In the genomic region with DNA sequence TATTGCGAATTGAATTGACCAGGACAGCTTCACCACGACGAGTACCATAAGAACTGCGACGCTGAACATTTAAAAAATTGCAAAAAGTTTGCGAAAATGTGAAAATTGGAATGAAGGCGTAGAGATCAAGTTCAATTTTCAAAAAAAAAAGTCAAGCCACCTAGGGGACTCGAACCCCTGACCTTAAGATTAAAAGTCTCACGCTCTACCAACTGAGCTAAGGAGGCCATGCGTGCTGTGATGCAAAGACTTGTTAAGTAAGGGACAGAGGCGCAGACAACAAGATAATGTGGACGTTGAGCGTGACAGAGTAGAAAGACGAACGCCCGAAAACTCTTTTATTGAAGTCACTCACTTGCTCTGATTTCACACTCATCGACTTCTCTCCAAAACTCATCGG, we compare ENCODE assay signal across 2 worm cellular contexts.
A peak's percentile ranks its signal among the peaks of the same experiment; 100 is the strongest.
TF ChIP-seq lines count a peak whose summit lies in the region.

No protein-coding gene starts in this region.

TF ChIP-seq in whole organism, L4 larva, 104 proteins besides CTCF, POLR2A, EP300 and RAD21 (continued from another document):
- no peak for TF ChIP-seq nhr-102 (tag; optimal IDR thresholded peaks at IDR 0.05; lab: Kevin White, UChicago)
- TF ChIP-seq nhr-25 (tag; optimal IDR thresholded peaks at IDR 0.05; lab: Kevin White, UChicago; ENCODE audit: borderline replicate concordance, insufficient read depth): no peak
- peak; percentile 49 for TF ChIP-seq nhr-6 (tag; optimal IDR thresholded peaks at IDR 0.05; lab: Kevin White, UChicago)
- TF ChIP-seq R02D3.7 (tag; optimal IDR thresholded peaks at IDR 0.05; lab: Kevin White, UChicago): peak; percentile 8
- TF ChIP-seq zip-11 (GFP tag; IDR thresholded peaks at IDR 0.05; lab: Robert Waterston, UW): 0 out of 2 replicates have a peak, but pooled peaks have one; percentile 42
- peak; percentile 51 for TF ChIP-seq T20F7.1 (GFP tag; optimal IDR thresholded peaks at IDR 0.05; lab: Kevin White, UChicago)
- TF ChIP-seq ztf-7 (tag; optimal IDR thresholded peaks at IDR 0.05; lab: Kevin White, UChicago): peak; percentile 51
- TF ChIP-seq jun-1 (tag; optimal IDR thresholded peaks at IDR 0.05; lab: Kevin White, UChicago): no peak
- no peak for TF ChIP-seq nhr-10 (tag; optimal IDR thresholded peaks at IDR 0.05; lab: Kevin White, UChicago)
- 0 out of 2 replicates have a peak, but pooled peaks have one; percentile 24 for TF ChIP-seq lin-29 (GFP tag; IDR thresholded peaks at IDR 0.05; lab: Robert Waterston, UW)
- no peak for TF ChIP-seq zag-1 (tag; optimal IDR thresholded peaks at IDR 0.05; lab: Kevin White, UChicago)
- no peak for TF ChIP-seq nhr-77 (tag; optimal IDR thresholded peaks at IDR 0.05; lab: Kevin White, UChicago)
- no peak for TF ChIP-seq lin-15B (tag; optimal IDR thresholded peaks at IDR 0.05; lab: Kevin White, UChicago)
- no peak for TF ChIP-seq pqm-1 (tag; optimal IDR thresholded peaks at IDR 0.05; lab: Kevin White, UChicago)
- TF ChIP-seq F49E8.2 (tag; optimal IDR thresholded peaks at IDR 0.05; lab: Kevin White, UChicago; ENCODE audit: borderline replicate concordance): peak; percentile 66
- TF ChIP-seq ZK546.5 (tag; optimal IDR thresholded peaks at IDR 0.05; lab: Kevin White, UChicago): no peak
- TF ChIP-seq aly-2 (tag; optimal IDR thresholded peaks at IDR 0.05; lab: Kevin White, UChicago): no peak
- 0 out of 4 replicates have a peak, but pooled peaks have one; percentile 43 to 69 for TF ChIP-seq madf-5 (GFP tag; IDR thresholded peaks at IDR 0.05; lab: Robert Waterston, UW)
- peak; percentile 92 for TF ChIP-seq tra-1 (GFP tag; IDR thresholded peaks at IDR 0.05; lab: Robert Waterston, UW)
- peak; percentile 65; the same call in 1 of the 2 replicates for TF ChIP-seq php-3 (GFP tag; IDR thresholded peaks at IDR 0.05; lab: Robert Waterston, UW)
- peak; percentile 1 for TF ChIP-seq zfp-2 (tag; optimal IDR thresholded peaks at IDR 0.05; lab: Kevin White, UChicago)
- TF ChIP-seq F37D6.2 (tag; optimal IDR thresholded peaks at IDR 0.05; lab: Kevin White, UChicago): no peak
- TF ChIP-seq lir-3 (tag; optimal IDR thresholded peaks at IDR 0.05; lab: Kevin White, UChicago): peak; percentile 49
- peak; percentile 82 for TF ChIP-seq T26A8.4 (GFP tag; IDR thresholded peaks at IDR 0.05; lab: Robert Waterston, UW)
- TF ChIP-seq snpc-4 (tag; optimal IDR thresholded peaks at IDR 0.05; lab: Kevin White, UChicago): peak; percentile 29
- no peak for TF ChIP-seq ceh-82 (tag; optimal IDR thresholded peaks at IDR 0.05; lab: Kevin White, UChicago)
- peak; percentile 48 for TF ChIP-seq Y5F2A.4 (GFP tag; optimal IDR thresholded peaks at IDR 0.05; lab: Kevin White, UChicago)
- TF ChIP-seq daf-8 (GFP tag; IDR thresholded peaks at IDR 0.05; lab: Robert Waterston, UW): no peak
- TF ChIP-seq lin-1 (GFP tag; IDR thresholded peaks at IDR 0.05; lab: Robert Waterston, UW): peak; percentile 62
- peak; percentile 51 for TF ChIP-seq unc-130 (GFP tag; optimal IDR thresholded peaks at IDR 0.05; lab: Kevin White, UChicago)
- no peak for TF ChIP-seq hlh-11 (tag; optimal IDR thresholded peaks at IDR 0.05; lab: Kevin White, UChicago)
- TF ChIP-seq mep-1 (tag; optimal IDR thresholded peaks at IDR 0.05; lab: Kevin White, UChicago): peak; percentile 74
- TF ChIP-seq lin-39 (tag; optimal IDR thresholded peaks at IDR 0.05; lab: Kevin White, UChicago): no peak
- no peak for TF ChIP-seq fkh-10 (GFP tag; optimal IDR thresholded peaks at IDR 0.05; lab: Kevin White, UChicago)
- peak; percentile 5 for TF ChIP-seq nhr-48 (tag; optimal IDR thresholded peaks at IDR 0.05; lab: Kevin White, UChicago)
- TF ChIP-seq Y48G9A.11 (GFP tag; IDR thresholded peaks at IDR 0.05; lab: Robert Waterston, UW): peak; percentile 80
- peak; percentile 88 for TF ChIP-seq F26F4.8 (GFP tag; conservative IDR thresholded peaks at IDR 0.05; lab: Robert Waterston, UW)
- TF ChIP-seq Y105C5A.15 (GFP tag; IDR thresholded peaks at IDR 0.05; lab: Robert Waterston, UW): 0 out of 2 replicates have a peak, but pooled peaks have one; percentile 65
- peak; percentile 51; the same call in 1 of the 2 replicates for TF ChIP-seq zfp-3 (GFP tag; conservative IDR thresholded peaks at IDR 0.05; lab: Robert Waterston, UW)
- no peak; the same call in none of the 2 replicates for TF ChIP-seq ceh-20 (GFP tag; IDR thresholded peaks at IDR 0.05; lab: Robert Waterston, UW)
- peak; percentile 66; the same call in 1 of the 2 replicates for TF ChIP-seq mdt-29 (GFP tag; IDR thresholded peaks at IDR 0.05; lab: Robert Waterston, UW)
- peak; percentile 96 for TF ChIP-seq lim-7 (GFP tag; IDR thresholded peaks at IDR 0.05; lab: Robert Waterston, UW)
- no peak for TF ChIP-seq spr-3 (GFP tag; optimal IDR thresholded peaks at IDR 0.05; lab: Kevin White, UChicago)
- TF ChIP-seq ceh-62 (tag; optimal IDR thresholded peaks at IDR 0.05; lab: Kevin White, UChicago): no peak
- TF ChIP-seq hmg-1.1 (GFP tag; IDR thresholded peaks at IDR 0.05; lab: Robert Waterston, UW): peak; percentile 86
- peak; percentile 75; the same call in 1 of the 2 replicates for TF ChIP-seq F44E2.7 (GFP tag; IDR thresholded peaks at IDR 0.05; lab: Robert Waterston, UW)
- TF ChIP-seq dmd-8 (GFP tag; IDR thresholded peaks at IDR 0.05; lab: Robert Waterston, UW): peak; percentile 95
- peak in 1 of 2 experiments; percentile 83 for TF ChIP-seq unc-62 (GFP tag; optimal IDR thresholded peaks at IDR 0.05 in 1 of 2; lab: Kevin White, UChicago)
- no peak for TF ChIP-seq unc-62 (tag; optimal IDR thresholded peaks at IDR 0.05; lab: Kevin White, UChicago)
- TF ChIP-seq hlh-30 (tag; optimal IDR thresholded peaks at IDR 0.05; lab: Kevin White, UChicago; ENCODE audit: insufficient read depth): peak; percentile 64
- TF ChIP-seq hif-1 (tag; optimal IDR thresholded peaks at IDR 0.05; lab: Kevin White, UChicago): peak in 1 of 2 experiments; percentile 62

TF ChIP-seq in whole organism, late embryonic, 69 proteins besides CTCF, POLR2A, EP300 and RAD21 (continued from another document):
- peak; percentile 55 for TF ChIP-seq fax-1 (tag; optimal IDR thresholded peaks at IDR 0.05; lab: Kevin White, UChicago)
- peak; percentile 74 for TF ChIP-seq unc-42 (tag; optimal IDR thresholded peaks at IDR 0.05; lab: Kevin White, UChicago)
- peak; percentile 78 for TF ChIP-seq hlh-6 (tag; optimal IDR thresholded peaks at IDR 0.05; lab: Kevin White, UChicago)
- TF ChIP-seq npax-4 (tag; optimal IDR thresholded peaks at IDR 0.05; lab: Kevin White, UChicago): peak; percentile 56
- TF ChIP-seq fkh-6 (tag; optimal IDR thresholded peaks at IDR 0.05; lab: Kevin White, UChicago): peak; percentile 41
- peak; percentile 63 for TF ChIP-seq lin-11 (tag; optimal IDR thresholded peaks at IDR 0.05; lab: Kevin White, UChicago)
- peak; percentile 55 for TF ChIP-seq ceh-31 (tag; optimal IDR thresholded peaks at IDR 0.05; lab: Kevin White, UChicago)
- peak; percentile 77 for TF ChIP-seq che-1 (tag; optimal IDR thresholded peaks at IDR 0.05; lab: Kevin White, UChicago)
